Worm (Caenorhabditis elegans): ENCODE results near the gene T01E8.8.

DNA sequence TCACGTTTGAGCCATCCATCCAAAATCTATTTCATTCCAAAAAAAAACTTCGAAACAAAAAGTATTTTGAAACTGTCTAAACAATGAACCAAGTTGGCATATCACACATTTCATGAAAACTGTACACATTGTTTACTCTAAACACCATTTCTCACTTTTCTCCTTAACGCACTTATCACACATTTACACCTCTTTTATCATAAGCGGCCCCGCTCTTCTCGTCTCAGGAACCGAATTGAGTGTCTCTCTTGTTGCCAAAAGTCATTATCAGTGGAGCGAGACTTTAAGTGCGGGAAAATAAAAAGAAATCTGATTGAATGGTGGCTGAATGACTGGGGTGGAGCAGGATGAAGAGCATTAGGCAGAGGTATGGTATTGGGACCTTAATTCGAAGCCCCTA, 802 bp downstream of the T01E8.8 start:
- TF ChIP-seq flt-1 (GFP tag; IDR thresholded peaks at IDR 0.05) = no peak
- TF ChIP-seq ets-7 (tag; optimal IDR thresholded peaks at IDR 0.05) = no peak
- no peak for TF ChIP-seq hmbx-1 (tag; optimal IDR thresholded peaks at IDR 0.05)
- no peak for TF ChIP-seq hmg-4 (GFP tag; optimal IDR thresholded peaks at IDR 0.05)
- no peak for TF ChIP-seq tbx-37 (GFP tag; conservative IDR thresholded peaks at IDR 0.05)
- TF ChIP-seq ama-1 (optimal IDR thresholded peaks at IDR 0.05) = no peak
- TF ChIP-seq ceh-13 (GFP tag; optimal IDR thresholded peaks at IDR 0.05) = no peak
- TF ChIP-seq tra-4 (tag; optimal IDR thresholded peaks at IDR 0.05) = no peak
- TF ChIP-seq ceh-36 (tag; optimal IDR thresholded peaks at IDR 0.05) = no peak
- no peak for TF ChIP-seq B0310.2 (tag; optimal IDR thresholded peaks at IDR 0.05)
- TF ChIP-seq pes-1 (GFP tag; IDR thresholded peaks at IDR 0.05) = no peak
- TF ChIP-seq aly-1 (tag; optimal IDR thresholded peaks at IDR 0.05) = no peak
- TF ChIP-seq scrt-1 (GFP tag; IDR thresholded peaks at IDR 0.05) = no peak
- TF ChIP-seq F13C5.2 (tag; optimal IDR thresholded peaks at IDR 0.05) = no peak

All from whole organism, early embryonic.